Worm (Caenorhabditis elegans): ENCODE results near the gene F15B9.10.

Gene F15B9.10

DNA sequence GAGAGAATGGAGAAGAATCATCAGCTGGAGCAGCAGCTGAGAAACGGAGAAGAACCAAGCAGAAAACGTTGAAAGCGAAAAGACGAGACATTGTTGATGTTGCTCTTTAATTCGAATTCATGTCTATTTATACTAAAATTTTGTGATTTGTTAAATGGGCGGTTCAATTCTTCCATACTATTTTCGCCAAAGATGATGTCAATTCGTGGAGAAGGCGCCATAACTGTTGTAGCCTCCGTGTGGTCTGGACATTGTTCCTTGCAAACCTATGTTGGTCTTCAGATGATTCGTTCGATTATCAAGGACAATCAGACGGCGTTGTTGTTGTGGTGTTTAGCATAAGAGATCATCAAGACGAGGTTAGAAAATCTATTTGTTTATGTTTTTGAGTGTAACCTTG is 11.3 kb downstream of the F15B9.10 start, which contains the start of gene far-3:
Gene far-3, minus strand, starts transcription at position 101 of the 400 bp plus-strand sequence.
- TF ChIP-seq ceh-45 (GFP tag; IDR thresholded peaks at IDR 0.05) (no peak), C08G9.2 (tag; optimal IDR thresholded peaks at IDR 0.05) (no peak), ztf-16 (tag; optimal IDR thresholded peaks at IDR 0.05) (no peak), che-1 (tag; optimal IDR thresholded peaks at IDR 0.05) (no peak), nhr-232 (tag; optimal IDR thresholded peaks at IDR 0.05) (no peak), Y22D7AL.16 (tag; optimal IDR thresholded peaks at IDR 0.05) (no peak), ceh-9 (tag; optimal IDR thresholded peaks at IDR 0.05) (no peak), nhr-11 (tag; optimal IDR thresholded peaks at IDR 0.05) (no peak), ets-4 (tag; optimal IDR thresholded peaks at IDR 0.05) (no peak), T23F11.4 (GFP tag; optimal IDR thresholded peaks at IDR 0.05) (no peak), hlh-13 (GFP tag; optimal IDR thresholded peaks at IDR 0.05) (no peak), ceh-18 (tag; optimal IDR thresholded peaks at IDR 0.05) (no peak), fkh-6 (tag; optimal IDR thresholded peaks at IDR 0.05) (no peak), ceh-14 (tag; optimal IDR thresholded peaks at IDR 0.05) (no peak), odd-2 (tag; optimal IDR thresholded peaks at IDR 0.05) (no peak), madf-2 (tag; optimal IDR thresholded peaks at IDR 0.05) (no peak), npax-4 (tag; optimal IDR thresholded peaks at IDR 0.05) (no peak), fkh-10 (GFP tag; optimal IDR thresholded peaks at IDR 0.05) (no peak)

DNA sequence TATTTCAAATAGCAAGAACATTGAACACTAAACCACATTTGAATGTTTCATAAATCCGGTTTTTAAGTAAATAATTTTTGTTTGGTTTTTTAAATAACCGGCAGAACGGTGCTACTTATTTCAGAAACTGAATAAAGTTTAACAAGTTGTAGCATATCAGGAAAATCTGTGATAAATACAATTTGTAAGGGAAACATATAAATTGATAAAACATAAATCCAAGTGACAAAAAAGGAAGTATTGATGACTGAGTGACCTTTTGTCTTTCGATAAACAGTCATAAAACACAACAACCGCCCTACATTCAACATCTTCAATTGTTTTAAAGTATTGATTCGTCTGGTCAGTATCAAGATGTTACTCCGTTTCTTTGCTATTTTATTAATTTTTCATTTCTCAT is 13.5 kb downstream of the F15B9.10 start, which contains the start of gene far-5:
Gene far-5, plus strand, starts transcription at position 301 of the 400 bp plus-strand sequence.
- TF ChIP-seq lin-11 (tag; optimal IDR thresholded peaks at IDR 0.05) (no peak), ama-1 (optimal IDR thresholded peaks at IDR 0.05) (no peak), pha-4 (tag; optimal IDR thresholded peaks at IDR 0.05) (no peak), pha-2 (tag; optimal IDR thresholded peaks at IDR 0.05) (no peak), zip-5 (tag; optimal IDR thresholded peaks at IDR 0.05) (no peak), ztf-16 (tag; optimal IDR thresholded peaks at IDR 0.05) (no peak), K09A11.1 (tag; optimal IDR thresholded peaks at IDR 0.05; ENCODE audit: insufficient read depth) (no peak), odd-2 (tag; optimal IDR thresholded peaks at IDR 0.05) (no peak), unc-3 (GFP tag; conservative IDR thresholded peaks at IDR 0.05) (no peak), unc-3 (tag; optimal IDR thresholded peaks at IDR 0.05) (no peak), ref-2 (tag; optimal IDR thresholded peaks at IDR 0.05) (no peak), ceh-19 (GFP tag; optimal IDR thresholded peaks at IDR 0.05) (no peak), nhr-11 (tag; optimal IDR thresholded peaks at IDR 0.05) (no peak), ahr-1 (tag; optimal IDR thresholded peaks at IDR 0.05) (no peak), sox-4 (tag; optimal IDR thresholded peaks at IDR 0.05) (no peak), hlh-15 (tag; optimal IDR thresholded peaks at IDR 0.05) (no peak), nhr-232 (tag; optimal IDR thresholded peaks at IDR 0.05) (no peak), dve-1 (tag; optimal IDR thresholded peaks at IDR 0.05) (no peak)

ce11 chrV:12992891-12993290 is 15.8 kb downstream of the F15B9.10 start, which contains the start of the genes F15B9.11 and dsl-7:
Gene F15B9.11, minus strand, starts transcription at chrV:12992895.
Gene dsl-7, plus strand, starts transcription at chrV:12993150.
- TF ChIP-seq hlh-8 (tag; optimal IDR thresholded peaks at IDR 0.05) (no peak), C38D4.7 (GFP tag; optimal IDR thresholded peaks at IDR 0.05) (no peak), sox-4 (tag; optimal IDR thresholded peaks at IDR 0.05) (no peak), ceh-48 (tag; optimal IDR thresholded peaks at IDR 0.05) (no peak), K09A11.1 (tag; optimal IDR thresholded peaks at IDR 0.05; ENCODE audit: insufficient read depth) (no peak), hlh-30 (tag; optimal IDR thresholded peaks at IDR 0.05; ENCODE audit: insufficient read depth) (no peak), ama-1 (optimal IDR thresholded peaks at IDR 0.05) (no peak), hlh-13 (GFP tag; optimal IDR thresholded peaks at IDR 0.05) (no peak), lin-11 (tag; optimal IDR thresholded peaks at IDR 0.05) (no peak), nhr-232 (tag; optimal IDR thresholded peaks at IDR 0.05) (no peak), elt-4 (tag; optimal IDR thresholded peaks at IDR 0.05) (no peak), nhr-11 (tag; optimal IDR thresholded peaks at IDR 0.05) (no peak), T23F11.4 (GFP tag; optimal IDR thresholded peaks at IDR 0.05) (no peak), odd-2 (tag; optimal IDR thresholded peaks at IDR 0.05) (no peak), che-1 (tag; optimal IDR thresholded peaks at IDR 0.05) (no peak), ahr-1 (tag; optimal IDR thresholded peaks at IDR 0.05) (no peak), unc-55 (GFP tag; optimal IDR thresholded peaks at IDR 0.05) (no peak), eyg-1 (tag; optimal IDR thresholded peaks at IDR 0.05) (no peak), ceh-31 (tag; optimal IDR thresholded peaks at IDR 0.05) (no peak), ceh-6 (GFP tag; optimal IDR thresholded peaks at IDR 0.05) (no peak)
